Fruit fly (Drosophila melanogaster) whole organism, adult: ENCODE data around the gene CG17349.

Experiments
- CG11617 ChIP-seq: fragments of 200-800 bp; sonication (Bioruptor generic); optimal IDR thresholded peaks from 2 replicates; lab custom pipeline; 2017; ENCODE audit warnings: mild to moderate bottlenecking, missing biosample characterization, missing genetic modification reagents, missing genetic modification characterization
- CG14711 ChIP-seq: fragments of 200-800 bp; sonication (Bioruptor generic); optimal IDR thresholded peaks from 2 replicates; lab custom pipeline; 2018; ENCODE audit warnings: missing biosample characterization, mild to moderate bottlenecking, missing genetic modification characterization, moderate library complexity
- CG33017 ChIP-seq: fragments of 200-800 bp; sonication (Bioruptor generic); optimal IDR thresholded peaks from 2 replicates; lab custom pipeline; 2018; ENCODE audit warnings: missing biosample characterization, mild to moderate bottlenecking, missing genetic modification characterization, moderate library complexity
- CG5204 ChIP-seq: fragments of 200-800 bp; sonication (Bioruptor generic); optimal IDR thresholded peaks from 2 replicates; lab custom pipeline; 2016; ENCODE audit warnings: missing biosample characterization, missing genetic modification characterization
- Clk ChIP-seq: fragments of 200-800 bp; sonication (Bioruptor generic); optimal IDR thresholded peaks from 2 replicates; lab custom pipeline; 2017; ENCODE audit warnings: missing biosample characterization, missing genetic modification characterization
- Mnt ChIP-seq: fragments of 200-800 bp; sonication (Bioruptor generic); optimal IDR thresholded peaks from 2 replicates; lab custom pipeline; 2016; ENCODE audit warnings: missing biosample characterization, mild to moderate bottlenecking, missing genetic modification characterization
- bab1 ChIP-seq: fragments of 200-800 bp; sonication (Bioruptor generic); optimal IDR thresholded peaks from 3 replicates; lab custom pipeline; 2019; ENCODE audit warnings: missing biosample characterization, mild to moderate bottlenecking, missing genetic modification characterization, moderate library complexity
- cnc ChIP-seq, 2 experiments: fragments of >200 bp; optimal IDR thresholded peaks; 2 replicates each; lab custom pipeline; 2017
- kay ChIP-seq: fragments of 200-800 bp; sonication (Bioruptor generic); peaks from one replicate; lab custom pipeline; 2016; ENCODE audit warnings: missing biosample characterization, missing genetic modification characterization, borderline replicate concordance
- pad ChIP-seq: fragments of 200-800 bp; sonication (Bioruptor generic); optimal IDR thresholded peaks from 3 replicates; lab custom pipeline; 2017; ENCODE audit warnings: missing biosample characterization, missing genetic modification characterization, mild to moderate bottlenecking, moderate library complexity, missing genetic modification reagents
- tj ChIP-seq: fragments of 200-800 bp; sonication (Bioruptor generic); optimal IDR thresholded peaks from 3 replicates; lab custom pipeline; 2017; ENCODE audit warnings: missing biosample characterization, mild to moderate bottlenecking, missing genetic modification characterization, moderate library complexity

DNA sequence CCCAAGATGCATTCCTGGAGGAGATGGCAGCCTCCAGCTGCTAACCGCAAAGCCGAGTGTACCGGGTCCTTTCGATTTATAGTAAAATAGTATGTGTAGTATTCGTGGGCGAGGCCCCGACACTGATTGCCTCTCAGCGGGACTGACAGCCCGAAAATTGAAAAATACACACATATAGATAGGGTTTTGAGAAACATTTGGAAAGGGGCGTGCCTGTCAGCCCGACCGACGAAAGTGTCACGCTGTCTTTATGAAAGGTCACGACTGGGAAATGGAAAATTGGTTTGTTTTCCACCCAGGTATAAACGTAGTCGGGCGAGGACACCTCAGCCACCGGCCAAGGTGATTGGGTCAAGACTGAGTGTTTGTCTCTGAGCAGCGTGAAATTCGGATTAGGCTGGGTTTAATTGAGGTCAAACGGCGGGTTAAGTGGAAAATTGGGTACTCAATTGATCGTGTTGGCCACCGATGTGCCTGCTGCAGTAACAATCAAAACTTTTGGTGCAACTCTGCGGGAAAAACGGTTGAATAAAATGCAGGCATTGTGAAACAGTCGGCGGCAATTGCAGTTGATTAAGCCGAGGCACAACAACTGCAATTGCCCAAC, 43.3 kb upstream of the CG17349 start:
- TF ChIP-seq Clk (GFP tag; lab: Kevin White, UChicago) (no peak), tj (GFP tag; lab: Kevin White, UChicago) (no peak), kay (GFP tag; lab: Kevin White, UChicago) (no peak), CG11617 (GFP tag; lab: Kevin White, UChicago) (no peak), bab1 (GFP tag; lab: Kevin White, UChicago) (no peak), cnc (optimal IDR thresholded peaks at IDR 0.05; lab: Kevin White, UChicago) (no peak), CG5204 (GFP tag; lab: Kevin White, UChicago) (no peak), Mnt (GFP tag; lab: Kevin White, UChicago) (no peak), pad (GFP tag; lab: Kevin White, UChicago) (no peak), CG14711 (tag; lab: Kevin White, UChicago) (no peak), CG33017 (tag; lab: Kevin White, UChicago) (no peak)
